Fruit fly (Drosophila melanogaster) whole organism, embryonic: ENCODE data around the gene Usp5.
A peak's percentile ranks its signal among the peaks of the same experiment; 100 is the strongest.

ENCODE experiments used
- Antp ChIP-seq: fragments of 200-800 bp; sonication (Bioruptor generic); optimal IDR thresholded peaks from 3 replicates; lab custom pipeline; 2016; ENCODE audit warnings: missing biosample characterization, missing genetic modification characterization
- CG12236 ChIP-seq: fragments of 200-800 bp; sonication (Bioruptor generic); optimal IDR thresholded peaks from 2 replicates; lab custom pipeline; 2016; ENCODE audit warnings: missing biosample characterization, missing genetic modification characterization
- CG12659 ChIP-seq: fragments of 200-800 bp; sonication (Bioruptor generic); optimal IDR thresholded peaks from 3 replicates; lab custom pipeline; 2017; ENCODE audit warnings: mild to moderate bottlenecking, missing biosample characterization, missing genetic modification reagents, missing genetic modification characterization
- CG14441 ChIP-seq: fragments of 200-800 bp; sonication (Bioruptor generic); IDR thresholded peaks from 2 replicates; pipeline ENCODE4 v1.3.6; 2022; ENCODE audit warnings: missing biosample characterization, missing genetic modification characterization
- CG16863 ChIP-seq: fragments of 200-800 bp; sonication (Bioruptor generic); optimal IDR thresholded peaks from 3 replicates; lab custom pipeline; 2016; ENCODE audit warnings: missing biosample characterization, missing genetic modification characterization
- CG18599 ChIP-seq: fragments of 200-800 bp; sonication (Bioruptor generic); optimal IDR thresholded peaks from 3 replicates; lab custom pipeline; 2017; ENCODE audit warnings: missing biosample characterization, missing genetic modification characterization, mild to moderate bottlenecking, moderate library complexity, missing genetic modification reagents
- CG30020 ChIP-seq: fragments of 200-800 bp; optimal IDR thresholded peaks from 2 replicates; lab custom pipeline; 2019; ENCODE audit warnings: missing biosample characterization, mild to moderate bottlenecking, missing genetic modification characterization, moderate library complexity
- CG31224 ChIP-seq: fragments of 200-800 bp; sonication (Bioruptor generic); IDR thresholded peaks from 2 replicates; pipeline ENCODE4 v1.3.6; 2022; ENCODE audit warnings: missing biosample characterization, missing genetic modification characterization
- CG32767 ChIP-seq: fragments of 200-800 bp; sonication (Bioruptor generic); IDR thresholded peaks from 2 replicates; pipeline ENCODE4 v1.3.6; 2022; ENCODE audit warnings: missing biosample characterization, missing genetic modification characterization
- CG33557 ChIP-seq: fragments of 200-800 bp; sonication (Bioruptor generic); optimal IDR thresholded peaks from 2 replicates; lab custom pipeline; 2019; ENCODE audit warnings: missing biosample characterization, mild to moderate bottlenecking, missing genetic modification characterization, moderate library complexity
- CG3407 ChIP-seq: fragments of 200-800 bp; sonication (Bioruptor generic); optimal IDR thresholded peaks from 2 replicates; lab custom pipeline; 2018; ENCODE audit warnings: missing biosample characterization, mild to moderate bottlenecking, missing genetic modification characterization
- CG3726 ChIP-seq: fragments of 200-800 bp; sonication (Bioruptor generic); IDR thresholded peaks from 3 replicates; pipeline ENCODE4, ENCODE4 v1.3.6; 2022; ENCODE audit warnings: missing biosample characterization, missing genetic modification characterization
- CG5245 ChIP-seq: fragments of 200-800 bp; sonication (Bioruptor generic); optimal IDR thresholded peaks from 3 replicates; lab custom pipeline; 2016; ENCODE audit warnings: missing biosample characterization, missing genetic modification characterization
- CG6272 ChIP-seq: fragments of 200-800 bp; sonication (Bioruptor generic); IDR thresholded peaks from 2 replicates; pipeline ENCODE4 v1.3.6; 2022; ENCODE audit warnings: missing biosample characterization, missing genetic modification characterization
- CG6654 ChIP-seq: fragments of 200-800 bp; sonication (Bioruptor generic); optimal IDR thresholded peaks from 2 replicates; lab custom pipeline; 2017; ENCODE audit warnings: missing biosample characterization, mild to moderate bottlenecking, missing genetic modification characterization
- CG7745 ChIP-seq: fragments of 200-800 bp; sonication (Bioruptor generic); optimal IDR thresholded peaks from 2 replicates; lab custom pipeline; 2018; ENCODE audit warnings: missing biosample characterization, mild to moderate bottlenecking, missing genetic modification characterization, moderate library complexity
- CG8765 ChIP-seq: fragments of 200-800 bp; sonication (Bioruptor generic); IDR thresholded peaks from 2 replicates; pipeline ENCODE4 v1.3.6; 2022; ENCODE audit warnings: missing biosample characterization, missing genetic modification characterization
- CG9727 ChIP-seq: fragments of 200-800 bp; sonication (Bioruptor generic); optimal IDR thresholded peaks from 3 replicates; lab custom pipeline; 2017; ENCODE audit warnings: missing biosample characterization, mild to moderate bottlenecking, missing genetic modification characterization
- Camta ChIP-seq: fragments of 200-800 bp; sonication (Bioruptor generic); optimal IDR thresholded peaks from 2 replicates; lab custom pipeline; 2016; ENCODE audit warnings: missing biosample characterization, missing genetic modification characterization
- Dip2 ChIP-seq: fragments of 200-800 bp; sonication (Bioruptor generic); IDR thresholded peaks from 2 replicates; pipeline ENCODE4 v1.3.6; 2022; ENCODE audit warnings: missing biosample characterization, missing genetic modification characterization
- Fer3 ChIP-seq: fragments of 200-800 bp; sonication (Bioruptor generic); optimal IDR thresholded peaks from 2 replicates; lab custom pipeline; 2018; ENCODE audit warnings: missing biosample characterization, mild to moderate bottlenecking, missing genetic modification characterization, moderate library complexity
- Gug ChIP-seq: fragments of 200-800 bp; sonication (Bioruptor generic); IDR thresholded peaks from 4 replicates; pipeline ENCODE4 v1.3.6; 2022; ENCODE audit warnings: missing biosample characterization, missing genetic modification characterization
- Hey ChIP-seq: fragments of 200-800 bp; sonication (Bioruptor generic); optimal IDR thresholded peaks from 3 replicates; lab custom pipeline; 2018; ENCODE audit warnings: missing biosample characterization, mild to moderate bottlenecking, missing genetic modification characterization
- HmgD ChIP-seq: fragments of 200-800 bp; sonication (Bioruptor generic); optimal IDR thresholded peaks from 3 replicates; lab custom pipeline; 2016; ENCODE audit warnings: missing biosample characterization, missing genetic modification characterization
- Lim3 ChIP-seq: fragments of 200-800 bp; sonication (Bioruptor generic); IDR thresholded peaks from 2 replicates; pipeline ENCODE4 v1.3.6; 2022; ENCODE audit warnings: missing biosample characterization, missing genetic modification characterization
- Mrtf ChIP-seq: fragments of 200-800 bp; sonication (Bioruptor generic); IDR thresholded peaks from 3 replicates; pipeline ENCODE4 v1.3.6; 2022; ENCODE audit warnings: missing biosample characterization, missing genetic modification characterization
- PHDP ChIP-seq: fragments of 200-800 bp; sonication (Bioruptor generic); optimal IDR thresholded peaks from 3 replicates; lab custom pipeline; 2018; ENCODE audit warnings: missing biosample characterization, mild to moderate bottlenecking, missing genetic modification characterization, moderate library complexity
- Sry-β ChIP-seq: fragments of 200-800 bp; sonication (Bioruptor generic); optimal IDR thresholded peaks from 2 replicates; lab custom pipeline; 2018; ENCODE audit warnings: missing biosample characterization, mild to moderate bottlenecking, missing genetic modification characterization, moderate library complexity
- Ssrp ChIP-seq: fragments of 200-800 bp; sonication (Bioruptor generic); optimal IDR thresholded peaks from 2 replicates; lab custom pipeline; 2018; ENCODE audit warnings: missing biosample characterization, mild to moderate bottlenecking, missing genetic modification characterization, moderate library complexity
- aop ChIP-seq: fragments of 200-800 bp; sonication (Bioruptor generic); IDR thresholded peaks from 2 replicates; pipeline ENCODE4 v1.3.6; 2022; ENCODE audit warnings: missing biosample characterization, missing genetic modification characterization
- ap ChIP-seq: fragments of 200-800 bp; sonication (Bioruptor generic); IDR thresholded peaks from 2 replicates; pipeline ENCODE4 v1.3.6; 2022; ENCODE audit warnings: missing biosample characterization, missing genetic modification characterization
- ara ChIP-seq: fragments of 200-800 bp; sonication (Bioruptor generic); IDR thresholded peaks from 2 replicates; pipeline ENCODE4 v1.3.6; 2022; ENCODE audit warnings: missing biosample characterization, missing genetic modification characterization
- ash1 ChIP-seq: fragments of 200-800 bp; sonication (Bioruptor generic); optimal IDR thresholded peaks from 2 replicates; lab custom pipeline; 2018; ENCODE audit warnings: missing biosample characterization, mild to moderate bottlenecking, missing genetic modification characterization
- br ChIP-seq: fragments of >200 bp; optimal IDR thresholded peaks from 2 replicates; lab custom pipeline; 2017
- danr ChIP-seq: fragments of 200-800 bp; sonication (Bioruptor generic); IDR thresholded peaks from 2 replicates; pipeline ENCODE4 v1.3.6; 2022; ENCODE audit warnings: missing biosample characterization, missing genetic modification characterization
- dmrt99B ChIP-seq: fragments of 200-800 bp; sonication (Bioruptor generic); optimal IDR thresholded peaks from 2 replicates; lab custom pipeline; 2018; ENCODE audit warnings: missing biosample characterization, mild to moderate bottlenecking, missing genetic modification characterization, moderate library complexity
- eve ChIP-seq, 2 experiments: fragments of >200 bp; optimal IDR thresholded peaks; 2 replicates each; lab custom pipeline; 2017; ENCODE audit warnings: missing biosample characterization in 2 of 2, missing genetic modification characterization in 2 of 2
- exex ChIP-seq: fragments of 200-800 bp; sonication (Bioruptor generic); optimal IDR thresholded peaks from 4 replicates; lab custom pipeline; 2018; ENCODE audit warnings: missing biosample characterization, mild to moderate bottlenecking, missing genetic modification characterization, moderate library complexity
- gfzf ChIP-seq: fragments of 200-800 bp; sonication (Bioruptor generic); optimal IDR thresholded peaks from 2 replicates; lab custom pipeline; 2016; ENCODE audit warnings: missing biosample characterization, mild to moderate bottlenecking, missing genetic modification characterization, moderate library complexity
- gt ChIP-seq: fragments of 200-800 bp; sonication (Bioruptor generic); IDR thresholded peaks from 2 replicates; pipeline ENCODE4 v1.3.6; 2022; ENCODE audit warnings: missing biosample characterization, missing genetic modification characterization
- kay ChIP-seq: fragments of 200-800 bp; sonication (Bioruptor generic); optimal IDR thresholded peaks from 2 replicates; lab custom pipeline; 2016; ENCODE audit warnings: missing biosample characterization, missing genetic modification characterization
- klu ChIP-seq: fragments of 200-800 bp; sonication (Bioruptor generic); IDR thresholded peaks from 2 replicates; pipeline ENCODE4 v1.3.6; 2022; ENCODE audit warnings: missing biosample characterization, missing genetic modification characterization
- pzg ChIP-seq: fragments of 200-800 bp; sonication (Bioruptor generic); optimal IDR thresholded peaks from 3 replicates; lab custom pipeline; 2018; ENCODE audit warnings: missing biosample characterization, mild to moderate bottlenecking, missing genetic modification characterization, moderate library complexity
- schlank ChIP-seq: fragments of 200-800 bp; sonication (Bioruptor generic); optimal IDR thresholded peaks from 2 replicates; lab custom pipeline; 2018; ENCODE audit warnings: missing biosample characterization, mild to moderate bottlenecking, missing genetic modification characterization
- scrt ChIP-seq: fragments of 200-800 bp; sonication (Bioruptor generic); optimal IDR thresholded peaks from 2 replicates; lab custom pipeline; 2018; ENCODE audit warnings: missing biosample characterization, mild to moderate bottlenecking, missing genetic modification characterization, moderate library complexity
- sim ChIP-seq: fragments of 200-800 bp; sonication (Bioruptor generic); IDR thresholded peaks from 2 replicates; pipeline ENCODE4 v1.3.6; 2022; ENCODE audit warnings: missing biosample characterization, missing genetic modification characterization
- slou ChIP-seq: fragments of 200-800 bp; sonication (Bioruptor generic); optimal IDR thresholded peaks from 3 replicates; lab custom pipeline; 2016; ENCODE audit warnings: missing biosample characterization, missing genetic modification characterization
- sob ChIP-seq: fragments of 200-800 bp; sonication (Bioruptor generic); IDR thresholded peaks from 2 replicates; pipeline ENCODE4 v1.3.6; 2022; ENCODE audit warnings: missing biosample characterization, missing genetic modification characterization
- ssp ChIP-seq: fragments of 200-800 bp; sonication (Bioruptor generic); IDR thresholded peaks from 2 replicates; pipeline ENCODE4 v1.3.6; 2022; ENCODE audit warnings: missing biosample characterization, missing genetic modification characterization
- tup ChIP-seq: fragments of 200-800 bp; sonication (Bioruptor generic); optimal IDR thresholded peaks from 2 replicates; lab custom pipeline; 2016; ENCODE audit warnings: missing biosample characterization, mild to moderate bottlenecking, missing genetic modification characterization, moderate library complexity
- vvl ChIP-seq: fragments of 200-800 bp; sonication (Bioruptor generic); IDR thresholded peaks from 2 replicates; pipeline ENCODE4 v1.3.6; 2022; ENCODE audit warnings: missing biosample characterization, missing genetic modification characterization
- wor ChIP-seq: fragments of 200-800 bp; sonication (Bioruptor generic); IDR thresholded peaks from 2 replicates; pipeline ENCODE4 v1.3.6; 2022; ENCODE audit warnings: missing biosample characterization, missing genetic modification characterization

Usp5 gene

DNA sequence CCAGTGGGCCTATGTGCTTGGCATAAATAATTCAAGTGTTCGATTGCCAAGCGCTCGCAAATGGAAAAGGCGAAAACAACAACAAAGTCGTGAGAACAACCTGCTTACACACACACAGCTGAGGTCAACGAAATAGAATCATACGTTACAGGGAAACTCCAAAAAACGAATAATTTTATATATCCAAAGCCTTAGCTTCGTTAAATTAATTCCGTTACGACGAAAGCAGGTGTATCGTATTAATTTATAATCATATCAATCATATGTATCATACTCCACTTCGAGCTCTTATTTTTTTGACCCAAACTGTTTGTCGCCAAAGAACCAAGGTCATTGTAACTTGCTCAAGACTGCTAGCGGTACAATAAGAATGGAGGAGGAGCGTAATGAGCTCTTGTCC is 31.3 kb upstream of the Usp5 start:
- peak; percentile 80 for TF ChIP-seq CG9727 (GFP tag; lab: Kevin White, UChicago)
- peak; percentile 57 for TF ChIP-seq CG12236 (GFP tag; lab: Kevin White, UChicago)
- TF ChIP-seq kay (GFP tag; lab: Kevin White, UChicago) = peak; percentile 74
- TF ChIP-seq Dip2 (GFP tag; lab: Robert Waterston, UW) = no peak
- no peak for TF ChIP-seq HmgD (GFP tag; lab: Kevin White, UChicago)
- peak; percentile 75 for TF ChIP-seq ssp (GFP tag; lab: Robert Waterston, UW)
- TF ChIP-seq CG16863 (GFP tag; lab: Kevin White, UChicago) = peak; percentile 79
- TF ChIP-seq CG3407 (GFP tag; lab: Kevin White, UChicago) = peak; percentile 66
- TF ChIP-seq dmrt99B (tag; lab: Kevin White, UChicago) = no peak
- peak; percentile 89 for TF ChIP-seq Fer3
- TF ChIP-seq Gug = peak; percentile 87
- peak; percentile 58 for TF ChIP-seq wor
- peak; percentile 1 for TF ChIP-seq pzg
- TF ChIP-seq CG3726 (GFP tag; lab: Robert Waterston, UW) = peak; percentile 85
- peak; percentile 81 for TF ChIP-seq CG12659 (GFP tag; lab: Kevin White, UChicago)
- TF ChIP-seq sob (GFP tag; lab: Robert Waterston, UW) = peak; percentile 89
- no peak for TF ChIP-seq scrt
- TF ChIP-seq CG6654 (GFP tag; lab: Kevin White, UChicago) = peak; percentile 64
- no peak for TF ChIP-seq CG7745 (tag; lab: Kevin White, UChicago)
- peak; percentile 75 for TF ChIP-seq CG6272
- peak; percentile 59 for TF ChIP-seq exex (tag; lab: Kevin White, UChicago)
- TF ChIP-seq CG5245 = peak; percentile 84
- no peak for TF ChIP-seq CG30020 (tag; lab: Kevin White, UChicago)
- TF ChIP-seq sim (GFP tag; lab: Robert Waterston, UW) = peak; percentile 78
- no peak for TF ChIP-seq gfzf (GFP tag; lab: Kevin White, UChicago)
- peak; percentile 71 for TF ChIP-seq CG8765 (GFP tag; lab: Robert Waterston, UW)
- peak; percentile 62 for TF ChIP-seq klu (GFP tag; lab: Robert Waterston, UW)
- no peak for TF ChIP-seq eve (GFP tag; optimal IDR thresholded peaks at IDR 0.05; lab: Kevin White, UChicago)
- peak; percentile 61 for TF ChIP-seq ap
- TF ChIP-seq Antp (GFP tag; lab: Kevin White, UChicago) = peak; percentile 81
- TF ChIP-seq CG14441 (GFP tag; lab: Robert Waterston, UW) = peak; percentile 93
- peak; percentile 85 for TF ChIP-seq Mrtf
- TF ChIP-seq CG33557 = peak; percentile 62
- no peak for TF ChIP-seq Hey (tag; lab: Kevin White, UChicago)
- peak; percentile 68 for TF ChIP-seq tup (GFP tag; lab: Kevin White, UChicago)
- peak; percentile 91 for TF ChIP-seq CG18599 (GFP tag; lab: Kevin White, UChicago)
- TF ChIP-seq slou (GFP tag; lab: Kevin White, UChicago) = peak; percentile 32
- peak; percentile 82 for TF ChIP-seq Camta
- no peak for TF ChIP-seq br (lab: Kevin White, UChicago)
- TF ChIP-seq CG31224 = peak; percentile 82
- TF ChIP-seq ara = peak; percentile 89
- TF ChIP-seq vvl (GFP tag; lab: Robert Waterston, UW) = peak; percentile 94
- TF ChIP-seq ash1 (GFP tag; lab: Kevin White, UChicago) = no peak
- TF ChIP-seq PHDP (tag; lab: Kevin White, UChicago) = peak; percentile 92
- peak; percentile 68 for TF ChIP-seq schlank
- peak; percentile 75 for TF ChIP-seq Ssrp (tag; lab: Kevin White, UChicago)
- TF ChIP-seq danr (GFP tag; lab: Robert Waterston, UW) = peak; percentile 75
- 0 out of 2 replicates have a peak, but pooled peaks have one; percentile 38 for TF ChIP-seq Lim3 (GFP tag; lab: Robert Waterston, UW)
- TF ChIP-seq aop (GFP tag; lab: Robert Waterston, UW) = no peak
- TF ChIP-seq CG32767 = peak; percentile 63
- TF ChIP-seq gt = 0 out of 2 replicates have a peak, but pooled peaks have one; percentile 38
- no peak for TF ChIP-seq Sry-β (GFP tag; lab: Kevin White, UChicago)
